Fruit fly (Drosophila melanogaster) whole organism, adult: Measurements from ENCODE around the gene Lk.

ENCODE experiments used
- CG11617 ChIP-seq: fragments of 200-800 bp; sonication (Bioruptor generic); optimal IDR thresholded peaks from 2 replicates; lab custom pipeline; 2017; ENCODE audit warnings: mild to moderate bottlenecking, missing biosample characterization, missing genetic modification reagents, missing genetic modification characterization
- CG12768 ChIP-seq: fragments of 200-800 bp; sonication (Bioruptor generic); optimal IDR thresholded peaks from 2 replicates; lab custom pipeline; 2017; ENCODE audit warnings: missing biosample characterization, missing genetic modification characterization, mild to moderate bottlenecking, moderate library complexity, missing genetic modification reagents
- CG14711 ChIP-seq: fragments of 200-800 bp; sonication (Bioruptor generic); optimal IDR thresholded peaks from 2 replicates; lab custom pipeline; 2018; ENCODE audit warnings: missing biosample characterization, mild to moderate bottlenecking, missing genetic modification characterization, moderate library complexity
- CG1620 ChIP-seq: fragments of 200-800 bp; sonication (Bioruptor generic); optimal IDR thresholded peaks from 2 replicates; lab custom pipeline; 2016; ENCODE audit warnings: missing biosample characterization, missing genetic modification characterization
- CG33017 ChIP-seq: fragments of 200-800 bp; sonication (Bioruptor generic); optimal IDR thresholded peaks from 2 replicates; lab custom pipeline; 2018; ENCODE audit warnings: missing biosample characterization, mild to moderate bottlenecking, missing genetic modification characterization, moderate library complexity
- CG5204 ChIP-seq: fragments of 200-800 bp; sonication (Bioruptor generic); optimal IDR thresholded peaks from 2 replicates; lab custom pipeline; 2016; ENCODE audit warnings: missing biosample characterization, missing genetic modification characterization
- CG7045 ChIP-seq: fragments of 200-800 bp; sonication (Bioruptor generic); optimal IDR thresholded peaks from 2 replicates; lab custom pipeline; 2017; ENCODE audit warnings: missing biosample characterization, mild to moderate bottlenecking, missing genetic modification characterization
- CG7101 ChIP-seq: fragments of 200-800 bp; sonication (Bioruptor generic); optimal IDR thresholded peaks from 2 replicates; lab custom pipeline; 2018; ENCODE audit warnings: missing biosample characterization, mild to moderate bottlenecking, missing genetic modification characterization, moderate library complexity
- Clk ChIP-seq: fragments of 200-800 bp; sonication (Bioruptor generic); optimal IDR thresholded peaks from 2 replicates; lab custom pipeline; 2017; ENCODE audit warnings: missing biosample characterization, missing genetic modification characterization
- Crg-1 ChIP-seq: fragments of 200-800 bp; sonication (Bioruptor generic); optimal IDR thresholded peaks from 2 replicates; lab custom pipeline; 2016; ENCODE audit warnings: missing biosample characterization, missing genetic modification characterization
- Hr96 ChIP-seq: fragments of 200-800 bp; sonication (Bioruptor generic); optimal IDR thresholded peaks from 2 replicates; lab custom pipeline; 2016; ENCODE audit warnings: missing biosample characterization, missing genetic modification characterization
- Mnt ChIP-seq: fragments of 200-800 bp; sonication (Bioruptor generic); optimal IDR thresholded peaks from 2 replicates; lab custom pipeline; 2016; ENCODE audit warnings: missing biosample characterization, mild to moderate bottlenecking, missing genetic modification characterization
- bab1 ChIP-seq: fragments of 200-800 bp; sonication (Bioruptor generic); optimal IDR thresholded peaks from 3 replicates; lab custom pipeline; 2019; ENCODE audit warnings: missing biosample characterization, mild to moderate bottlenecking, missing genetic modification characterization, moderate library complexity
- cic ChIP-seq: fragments of 200-800 bp; sonication (Bioruptor generic); optimal IDR thresholded peaks from 2 replicates; lab custom pipeline; 2017; ENCODE audit warnings: missing biosample characterization, mild to moderate bottlenecking, missing genetic modification characterization, moderate library complexity
- cnc ChIP-seq, 2 experiments: fragments of >200 bp; optimal IDR thresholded peaks; 2 replicates each; lab custom pipeline; 2017
- kay ChIP-seq: fragments of 200-800 bp; sonication (Bioruptor generic); peaks from one replicate; lab custom pipeline; 2016; ENCODE audit warnings: missing biosample characterization, missing genetic modification characterization, borderline replicate concordance
- ovo ChIP-seq: fragments of 200-800 bp; sonication (Bioruptor generic); optimal IDR thresholded peaks from 2 replicates; lab custom pipeline; 2016; ENCODE audit warnings: missing biosample characterization, missing genetic modification characterization
- pad ChIP-seq: fragments of 200-800 bp; sonication (Bioruptor generic); optimal IDR thresholded peaks from 3 replicates; lab custom pipeline; 2017; ENCODE audit warnings: missing biosample characterization, missing genetic modification characterization, mild to moderate bottlenecking, moderate library complexity, missing genetic modification reagents
- tj ChIP-seq: fragments of 200-800 bp; sonication (Bioruptor generic); optimal IDR thresholded peaks from 3 replicates; lab custom pipeline; 2017; ENCODE audit warnings: missing biosample characterization, mild to moderate bottlenecking, missing genetic modification characterization, moderate library complexity
- toe ChIP-seq: fragments of 200-800 bp; sonication (Bioruptor generic); optimal IDR thresholded peaks from 2 replicates; lab custom pipeline; 2016; ENCODE audit warnings: missing biosample characterization, missing genetic modification characterization

The Lk gene

dm6 chr3L:14552041-14552924 lies 8.3 kb downstream of the Lk start:
- TF ChIP-seq CG7101 (tag; lab: Kevin White, UChicago) (no peak), CG1620 (GFP tag; lab: Kevin White, UChicago) (no peak), cic (GFP tag; lab: Kevin White, UChicago) (no peak), bab1 (no peak), Hr96 (GFP tag; lab: Kevin White, UChicago) (no peak), cnc (optimal IDR thresholded peaks at IDR 0.05; lab: Kevin White, UChicago) (no peak), CG14711 (no peak), pad (no peak)

DNA sequence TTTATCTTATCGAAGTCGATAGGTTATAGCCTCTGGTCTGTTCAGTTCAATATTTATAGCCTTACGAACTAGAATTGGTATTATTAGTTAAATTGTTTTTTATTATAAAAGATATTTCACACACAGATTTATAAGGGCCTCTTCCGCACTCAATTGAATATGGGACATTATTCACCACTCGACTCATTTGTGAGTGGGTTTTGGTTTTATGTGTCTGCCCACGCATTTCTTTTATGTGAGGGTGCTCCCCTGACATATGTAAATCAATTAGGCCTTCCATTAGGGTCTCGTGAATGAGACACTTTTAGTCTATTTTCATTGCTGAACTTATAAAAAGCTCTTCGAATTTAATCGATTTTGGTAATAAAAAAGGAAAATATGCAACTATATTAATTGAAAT lies 8.9 kb downstream of the Lk start:
- TF ChIP-seq kay (GFP tag; lab: Kevin White, UChicago) (peak; percentile 41), CG5204 (GFP tag; lab: Kevin White, UChicago) (no peak)

DNA sequence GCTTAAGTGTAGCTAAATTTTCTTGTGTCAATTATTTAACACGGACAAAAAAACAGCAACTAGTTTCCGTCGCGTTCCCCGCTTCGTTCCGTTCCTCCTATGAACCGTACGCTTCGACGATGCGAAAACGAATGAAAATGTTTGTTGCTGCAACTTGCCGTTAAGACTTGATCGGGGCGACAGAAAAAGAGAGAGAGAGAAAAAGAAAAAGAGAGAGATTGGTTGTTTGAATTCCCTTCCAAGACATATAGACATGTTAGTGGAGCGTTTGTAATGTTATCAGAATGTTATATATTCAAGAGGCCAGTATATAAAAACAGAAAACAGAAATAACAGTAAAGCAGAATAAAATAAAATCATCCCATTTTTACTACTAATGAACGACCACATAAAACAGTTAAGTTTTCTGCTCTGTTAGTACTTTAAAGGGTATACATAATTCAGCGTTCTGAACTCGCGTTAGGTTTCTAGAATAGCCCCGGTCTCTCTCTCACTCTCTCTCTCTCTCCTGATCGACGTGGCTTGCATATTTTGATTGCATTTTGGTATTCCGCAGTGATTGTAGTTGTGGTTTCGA lies 9.6 kb downstream of the Lk start, which contains the start of gene Gbs-70E:
TSS of gene Gbs-70E (minus strand) at position 137 of the 577 bp plus-strand sequence.
- TF ChIP-seq toe (GFP tag; lab: Kevin White, UChicago) = peak; percentile 86
- peak; percentile 43 for TF ChIP-seq kay (GFP tag; lab: Kevin White, UChicago)
- peak; percentile 80 for TF ChIP-seq tj (GFP tag; lab: Kevin White, UChicago)
- peak; percentile 81 for TF ChIP-seq Mnt (GFP tag; lab: Kevin White, UChicago)
- no peak for TF ChIP-seq cnc (optimal IDR thresholded peaks at IDR 0.05; lab: Kevin White, UChicago)
- peak; percentile 88 for TF ChIP-seq CG5204 (GFP tag; lab: Kevin White, UChicago)
- peak; percentile 96 for TF ChIP-seq CG11617
- peak; percentile 83 for TF ChIP-seq pad
- peak; percentile 44 for TF ChIP-seq Clk
- TF ChIP-seq bab1 = peak; percentile 98
- TF ChIP-seq CG14711 = peak; percentile 80
- peak; percentile 84 for TF ChIP-seq Crg-1 (GFP tag; lab: Kevin White, UChicago)
- TF ChIP-seq CG33017 (tag; lab: Kevin White, UChicago) = peak; percentile 93
- TF ChIP-seq Hr96 (GFP tag; lab: Kevin White, UChicago) = peak; percentile 90
- TF ChIP-seq CG1620 (GFP tag; lab: Kevin White, UChicago) = peak; percentile 86
- TF ChIP-seq CG7045 (GFP tag; lab: Kevin White, UChicago) = peak; percentile 84
- TF ChIP-seq cic (GFP tag; lab: Kevin White, UChicago) = peak; percentile 88
- TF ChIP-seq CG12768 (GFP tag; lab: Kevin White, UChicago) = peak; percentile 90
- TF ChIP-seq CG7101 (tag; lab: Kevin White, UChicago) = peak; percentile 94
- peak; percentile 90 for TF ChIP-seq ovo (GFP tag; lab: Kevin White, UChicago)

dm6 chr3L:14549958-14550357 lies 10.6 kb downstream of the Lk start:
- TF ChIP-seq cic (GFP tag; lab: Kevin White, UChicago) (no peak), CG33017 (tag; lab: Kevin White, UChicago) (peak; percentile 12)

DNA sequence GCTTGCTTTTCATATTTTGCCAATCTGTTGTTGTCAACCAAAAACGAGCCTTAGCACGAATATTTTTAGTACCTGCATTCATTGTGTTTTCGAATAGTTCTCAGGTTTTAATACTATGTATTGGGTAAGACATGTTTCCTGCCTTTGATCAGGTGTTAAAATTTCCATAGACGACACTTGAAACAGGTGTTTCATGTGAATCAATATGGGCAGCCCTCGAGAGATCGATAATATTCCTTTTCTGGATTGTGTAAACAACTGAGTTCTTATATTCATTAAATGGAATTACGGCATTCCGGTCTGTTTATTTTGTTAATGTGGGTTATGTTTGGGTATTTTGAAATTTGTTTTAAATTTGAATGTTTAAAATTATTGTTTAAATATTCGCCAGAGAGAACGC lies 11.3 kb downstream of the Lk start:
- TF ChIP-seq CG5204 (GFP tag; lab: Kevin White, UChicago) = no peak
- TF ChIP-seq CG7101 (tag; lab: Kevin White, UChicago) = no peak
- no peak for TF ChIP-seq ovo (GFP tag; lab: Kevin White, UChicago)
- TF ChIP-seq cic (GFP tag; lab: Kevin White, UChicago) = no peak
- no peak for TF ChIP-seq CG33017 (tag; lab: Kevin White, UChicago)
- no peak for TF ChIP-seq bab1
- TF ChIP-seq cnc (optimal IDR thresholded peaks at IDR 0.05; lab: Kevin White, UChicago) = no peak
- no peak for TF ChIP-seq pad
- TF ChIP-seq Mnt (GFP tag; lab: Kevin White, UChicago) = no peak
- no peak for TF ChIP-seq CG7045 (GFP tag; lab: Kevin White, UChicago)
- no peak for TF ChIP-seq tj (GFP tag; lab: Kevin White, UChicago)
- TF ChIP-seq CG1620 (GFP tag; lab: Kevin White, UChicago) = no peak
- no peak for TF ChIP-seq CG11617

dm6 chr3L:14547811-14548765 lies 12.5 kb downstream of the Lk start:
- TF ChIP-seq Mnt (GFP tag; lab: Kevin White, UChicago) (no peak), bab1 (peak; percentile 48), cic (GFP tag; lab: Kevin White, UChicago) (peak; percentile 14), kay (GFP tag; lab: Kevin White, UChicago) (peak; percentile 83), Clk (no peak), tj (GFP tag; lab: Kevin White, UChicago) (peak; percentile 93), CG1620 (GFP tag; lab: Kevin White, UChicago) (no peak)
